Fruit fly (Drosophila melanogaster) whole organism, pupa: ENCODE results near the gene trh.

Experiments used
- CG32121 ChIP-seq: fragments of 200-800 bp; sonication (Bioruptor generic); IDR thresholded peaks from 2 replicates; pipeline ENCODE4 v1.3.6; 2022; ENCODE audit warnings: missing biosample characterization, missing genetic modification characterization
- CG34367 ChIP-seq: fragments of 200-800 bp; sonication (Bioruptor generic); optimal IDR thresholded peaks from 2 replicates; lab custom pipeline; 2018; ENCODE audit warnings: missing biosample characterization, mild to moderate bottlenecking, missing genetic modification characterization
- CG8301 ChIP-seq: fragments of 200-800 bp; sonication (Bioruptor generic); optimal IDR thresholded peaks from 2 replicates; lab custom pipeline; 2018; ENCODE audit warnings: missing biosample characterization, mild to moderate bottlenecking, missing genetic modification characterization
- CG9948 ChIP-seq: fragments of 200-800 bp; sonication (Bioruptor generic); optimal IDR thresholded peaks from 2 replicates; lab custom pipeline; 2018; ENCODE audit warnings: missing biosample characterization, mild to moderate bottlenecking, missing genetic modification characterization, moderate library complexity
- Snoo ChIP-seq: fragments of 200-800 bp; sonication (Bioruptor generic); optimal IDR thresholded peaks from 3 replicates; lab custom pipeline; 2017; ENCODE audit warnings: missing biosample characterization, mild to moderate bottlenecking, missing genetic modification characterization, inconsistent platforms
- rn ChIP-seq: fragments of 200-800 bp; sonication (Bioruptor generic); IDR thresholded peaks from 2 replicates; pipeline ENCODE4 v1.3.6; 2022; ENCODE audit warnings: missing biosample characterization, missing genetic modification characterization

dm6 chr3L:395192-395591 is 2.8 kb upstream of the trh start:
- TF ChIP-seq CG8301 (tag; lab: Kevin White, UChicago) (no peak), CG32121 (GFP tag; lab: Robert Waterston, UW) (no peak), CG9948 (tag; lab: Kevin White, UChicago) (no peak), CG34367 (tag; lab: Kevin White, UChicago) (no peak), rn (GFP tag; lab: Robert Waterston, UW) (no peak), Snoo (tag; lab: Kevin White, UChicago) (no peak)
